Fruit fly (Drosophila melanogaster) whole organism, embryonic: ENCODE measurements around the gene Rab5.

Experiments used
- Atf3 ChIP-seq: fragments of 200-800 bp; sonication (Bioruptor generic); optimal IDR thresholded peaks from 3 replicates; lab custom pipeline; 2016; ENCODE audit warnings: missing biosample characterization, missing genetic modification characterization
- Bgb ChIP-seq: fragments of 200-800 bp; sonication (Bioruptor generic); IDR thresholded peaks from 2 replicates; pipeline ENCODE4 v1.3.6; 2022; ENCODE audit warnings: missing biosample characterization, missing genetic modification characterization; ENCODE audit not compliant: partially characterized antibody
- CG10267 ChIP-seq: fragments of 200-800 bp; sonication (Bioruptor generic); optimal IDR thresholded peaks from 2 replicates; lab custom pipeline; 2018; ENCODE audit warnings: missing biosample characterization, mild to moderate bottlenecking, missing genetic modification characterization, moderate library complexity
- CG11504 ChIP-seq: fragments of 200-800 bp; sonication (Bioruptor generic); optimal IDR thresholded peaks from 3 replicates; lab custom pipeline; 2019; ENCODE audit warnings: missing biosample characterization, mild to moderate bottlenecking, missing genetic modification characterization, moderate library complexity
- CG12219 ChIP-seq: fragments of 200-800 bp; sonication (Bioruptor generic); optimal IDR thresholded peaks from 3 replicates; lab custom pipeline; 2018; ENCODE audit warnings: missing biosample characterization, mild to moderate bottlenecking, missing genetic modification characterization
- CG12659 ChIP-seq: fragments of 200-800 bp; sonication (Bioruptor generic); optimal IDR thresholded peaks from 3 replicates; lab custom pipeline; 2017; ENCODE audit warnings: mild to moderate bottlenecking, missing biosample characterization, missing genetic modification reagents, missing genetic modification characterization
- CG13287 ChIP-seq: fragments of 200-800 bp; sonication (Bioruptor generic); IDR thresholded peaks from 2 replicates; pipeline ENCODE4 v1.3.6; 2022; ENCODE audit warnings: missing biosample characterization, missing genetic modification characterization; ENCODE audit not compliant: partially characterized antibody
- CG13424 ChIP-seq: fragments of 200-800 bp; sonication (Bioruptor generic); optimal IDR thresholded peaks from 2 replicates; lab custom pipeline; 2019; ENCODE audit warnings: missing biosample characterization, mild to moderate bottlenecking, missing genetic modification characterization, moderate library complexity
- CG14710 ChIP-seq: fragments of 200-800 bp; sonication (Bioruptor generic); optimal IDR thresholded peaks from 3 replicates; lab custom pipeline; 2019; ENCODE audit warnings: missing biosample characterization, mild to moderate bottlenecking, missing genetic modification characterization, moderate library complexity
- CG15601 ChIP-seq: fragments of 200-800 bp; sonication (Bioruptor generic); optimal IDR thresholded peaks from 3 replicates; lab custom pipeline; 2019; ENCODE audit warnings: missing biosample characterization, mild to moderate bottlenecking, missing genetic modification characterization, moderate library complexity
- CG17385 ChIP-seq: fragments of 200-800 bp; sonication (Bioruptor generic); optimal IDR thresholded peaks from 3 replicates; lab custom pipeline; 2018; ENCODE audit warnings: missing biosample characterization, mild to moderate bottlenecking, missing genetic modification characterization
- CG32532 ChIP-seq: fragments of 200-800 bp; sonication (Bioruptor generic); IDR thresholded peaks from 2 replicates; pipeline ENCODE4 v1.3.6; 2022; ENCODE audit warnings: missing biosample characterization, missing genetic modification characterization
- CG32767 ChIP-seq: fragments of 200-800 bp; sonication (Bioruptor generic); IDR thresholded peaks from 2 replicates; pipeline ENCODE4 v1.3.6; 2022; ENCODE audit warnings: missing biosample characterization, missing genetic modification characterization
- CG4282 ChIP-seq: fragments of 200-800 bp; sonication (Bioruptor generic); optimal IDR thresholded peaks from 2 replicates; lab custom pipeline; 2016; ENCODE audit warnings: missing biosample characterization, missing genetic modification characterization
- CG43689 ChIP-seq: fragments of 200-800 bp; sonication (Bioruptor generic); IDR thresholded peaks from 2 replicates; pipeline ENCODE4 v1.3.6; 2022; ENCODE audit warnings: missing biosample characterization, missing genetic modification characterization
- CG7745 ChIP-seq: fragments of 200-800 bp; sonication (Bioruptor generic); optimal IDR thresholded peaks from 2 replicates; lab custom pipeline; 2018; ENCODE audit warnings: missing biosample characterization, mild to moderate bottlenecking, missing genetic modification characterization, moderate library complexity
- CoRest ChIP-seq: fragments of 200-800 bp; sonication (Bioruptor generic); optimal IDR thresholded peaks from 3 replicates; lab custom pipeline; 2018; ENCODE audit warnings: missing biosample characterization, mild to moderate bottlenecking, missing genetic modification characterization, moderate library complexity
- E2f1 ChIP-seq: fragments of 200-800 bp; sonication (Bioruptor generic); IDR thresholded peaks from 2 replicates; pipeline ENCODE4 v1.3.6; 2022; ENCODE audit warnings: missing biosample characterization, missing genetic modification characterization
- ERR ChIP-seq: fragments of 200-800 bp; sonication (Bioruptor generic); optimal IDR thresholded peaks from 2 replicates; lab custom pipeline; 2016; ENCODE audit warnings: missing biosample characterization, missing genetic modification characterization
- Fer1 ChIP-seq: fragments of 200-800 bp; sonication (Bioruptor generic); optimal IDR thresholded peaks from 2 replicates; lab custom pipeline; 2017; ENCODE audit warnings: missing biosample characterization, mild to moderate bottlenecking, missing genetic modification characterization
- H15 ChIP-seq: fragments of 200-800 bp; sonication (Bioruptor generic); IDR thresholded peaks from 3 replicates; pipeline ENCODE4 v1.3.6; 2022; ENCODE audit warnings: missing biosample characterization, missing genetic modification characterization
- HHEX ChIP-seq: fragments of 200-800 bp; sonication (Bioruptor generic); optimal IDR thresholded peaks from 3 replicates; lab custom pipeline; 2017; ENCODE audit warnings: missing biosample characterization, mild to moderate bottlenecking, missing genetic modification characterization, missing genetic modification reagents
- MBD-R2 ChIP-seq: fragments of 200-800 bp; sonication (Bioruptor generic); IDR thresholded peaks from 2 replicates; pipeline ENCODE4 v1.3.6; 2022; ENCODE audit warnings: missing biosample characterization, missing genetic modification characterization
- Scr ChIP-seq: fragments of 200-800 bp; sonication (Bioruptor generic); IDR thresholded peaks from 2 replicates; pipeline ENCODE4 v1.3.6; 2022; ENCODE audit warnings: missing biosample characterization, missing genetic modification characterization; ENCODE audit not compliant: partially characterized antibody
- Sin3A ChIP-seq: fragments of >200 bp; optimal IDR thresholded peaks from 2 replicates; lab custom pipeline; 2018
- Sox100B ChIP-seq: fragments of 200-800 bp; sonication (Bioruptor generic); optimal IDR thresholded peaks from 3 replicates; lab custom pipeline; 2018; ENCODE audit warnings: missing biosample characterization, mild to moderate bottlenecking, missing genetic modification characterization
- bigmax ChIP-seq: fragments of 200-800 bp; sonication (Bioruptor generic); optimal IDR thresholded peaks from 2 replicates; lab custom pipeline; 2018; ENCODE audit warnings: missing biosample characterization, mild to moderate bottlenecking, missing genetic modification characterization
- br ChIP-seq: fragments of >200 bp; optimal IDR thresholded peaks from 2 replicates; lab custom pipeline; 2017
- chif ChIP-seq, 2 experiments: fragments of 200-800 bp; sonication (Bioruptor generic); optimal IDR thresholded peaks; 3 replicates each; lab custom pipeline; 2016; ENCODE audit warnings: missing biosample characterization in 2 of 2, missing genetic modification characterization in 2 of 2
- ci ChIP-seq: fragments of 200-800 bp; sonication (Bioruptor generic); IDR thresholded peaks from 3 replicates; pipeline ENCODE4 v1.3.6; 2022; ENCODE audit warnings: missing biosample characterization, missing genetic modification characterization
- croc ChIP-seq: fragments of 200-800 bp; sonication (Bioruptor generic); conservative IDR thresholded peaks from 3 replicates; pipeline ENCODE4 v1.3.6; 2022; ENCODE audit warnings: missing biosample characterization, missing genetic modification characterization
- dati ChIP-seq: fragments of 200-800 bp; sonication (Bioruptor generic); IDR thresholded peaks from 2 replicates; pipeline ENCODE4 v1.3.6; 2022; ENCODE audit warnings: missing biosample characterization, missing genetic modification characterization
- exex ChIP-seq: fragments of 200-800 bp; sonication (Bioruptor generic); optimal IDR thresholded peaks from 4 replicates; lab custom pipeline; 2018; ENCODE audit warnings: missing biosample characterization, mild to moderate bottlenecking, missing genetic modification characterization, moderate library complexity
- eyg ChIP-seq: fragments of 200-800 bp; sonication (Bioruptor generic); optimal IDR thresholded peaks from 3 replicates; lab custom pipeline; 2016; ENCODE audit warnings: missing biosample characterization, missing genetic modification characterization
- gcm2 ChIP-seq: fragments of 200-800 bp; sonication (Bioruptor generic); optimal IDR thresholded peaks from 2 replicates; lab custom pipeline; 2016; ENCODE audit warnings: missing biosample characterization, missing genetic modification characterization
- grn ChIP-seq: fragments of 200-800 bp; sonication (Bioruptor generic); optimal IDR thresholded peaks from 3 replicates; lab custom pipeline; 2017; ENCODE audit warnings: missing biosample characterization, missing genetic modification characterization
- kah ChIP-seq: fragments of 200-800 bp; sonication (Bioruptor generic); optimal IDR thresholded peaks from 2 replicates; lab custom pipeline; 2018; ENCODE audit warnings: missing biosample characterization, mild to moderate bottlenecking, missing genetic modification characterization
- kni ChIP-seq: fragments of 200-800 bp; sonication (Bioruptor generic); optimal IDR thresholded peaks from 3 replicates; lab custom pipeline; 2017; ENCODE audit warnings: mild to moderate bottlenecking, missing biosample characterization, missing genetic modification reagents, missing genetic modification characterization
- lab ChIP-seq: fragments of 200-800 bp; sonication (Bioruptor generic); optimal IDR thresholded peaks from 3 replicates; lab custom pipeline; 2017; ENCODE audit warnings: missing biosample characterization, missing genetic modification characterization, mild to moderate bottlenecking, moderate library complexity, missing genetic modification reagents
- lbe ChIP-seq: fragments of 200-800 bp; sonication (Bioruptor generic); optimal IDR thresholded peaks from 2 replicates; lab custom pipeline; 2016; ENCODE audit warnings: missing biosample characterization, mild to moderate bottlenecking, missing genetic modification characterization
- maf-S ChIP-seq: fragments of 200-800 bp; sonication (Bioruptor generic); optimal IDR thresholded peaks from 2 replicates; lab custom pipeline; 2016; ENCODE audit warnings: missing biosample characterization, missing genetic modification characterization
- mirr ChIP-seq: fragments of 200-800 bp; sonication (Bioruptor generic); optimal IDR thresholded peaks from 3 replicates; lab custom pipeline; 2018; ENCODE audit warnings: missing biosample characterization, mild to moderate bottlenecking, missing genetic modification characterization
- onecut ChIP-seq: fragments of 200-800 bp; sonication (Bioruptor generic); IDR thresholded peaks from 2 replicates; pipeline ENCODE4 v1.3.6; 2022; ENCODE audit warnings: missing biosample characterization, missing genetic modification characterization
- p53 ChIP-seq: fragments of 200-800 bp; sonication (Bioruptor generic); optimal IDR thresholded peaks from 2 replicates; lab custom pipeline; 2016; ENCODE audit warnings: missing biosample characterization, missing genetic modification characterization
- peb ChIP-seq: fragments of 200-800 bp; sonication (Bioruptor generic); IDR thresholded peaks from 2 replicates; pipeline ENCODE4 v1.3.6; 2022; ENCODE audit warnings: missing biosample characterization, missing genetic modification characterization
- sens ChIP-seq: fragments of 200-800 bp; sonication (Bioruptor generic); peaks from one replicate; lab custom pipeline; 2016; ENCODE audit warnings: missing biosample characterization, missing genetic modification characterization
- sens-2 ChIP-seq: fragments of 200-800 bp; sonication (Bioruptor generic); IDR thresholded peaks from 2 replicates; pipeline ENCODE4 v1.3.6; 2022; ENCODE audit warnings: missing biosample characterization, missing genetic modification characterization
- sug ChIP-seq: fragments of 200-800 bp; optimal IDR thresholded peaks from 2 replicates; lab custom pipeline; 2019; ENCODE audit warnings: missing biosample characterization, mild to moderate bottlenecking, missing genetic modification characterization, moderate library complexity
- tap ChIP-seq: fragments of 200-800 bp; optimal IDR thresholded peaks from 3 replicates; lab custom pipeline; 2019; ENCODE audit warnings: missing biosample characterization, mild to moderate bottlenecking, missing genetic modification characterization, moderate library complexity
- zen ChIP-seq: fragments of 200-800 bp; sonication (Bioruptor generic); optimal IDR thresholded peaks from 3 replicates; lab custom pipeline; 2018; ENCODE audit warnings: missing biosample characterization, mild to moderate bottlenecking, missing genetic modification characterization, moderate library complexity

Rab5 gene

DNA sequence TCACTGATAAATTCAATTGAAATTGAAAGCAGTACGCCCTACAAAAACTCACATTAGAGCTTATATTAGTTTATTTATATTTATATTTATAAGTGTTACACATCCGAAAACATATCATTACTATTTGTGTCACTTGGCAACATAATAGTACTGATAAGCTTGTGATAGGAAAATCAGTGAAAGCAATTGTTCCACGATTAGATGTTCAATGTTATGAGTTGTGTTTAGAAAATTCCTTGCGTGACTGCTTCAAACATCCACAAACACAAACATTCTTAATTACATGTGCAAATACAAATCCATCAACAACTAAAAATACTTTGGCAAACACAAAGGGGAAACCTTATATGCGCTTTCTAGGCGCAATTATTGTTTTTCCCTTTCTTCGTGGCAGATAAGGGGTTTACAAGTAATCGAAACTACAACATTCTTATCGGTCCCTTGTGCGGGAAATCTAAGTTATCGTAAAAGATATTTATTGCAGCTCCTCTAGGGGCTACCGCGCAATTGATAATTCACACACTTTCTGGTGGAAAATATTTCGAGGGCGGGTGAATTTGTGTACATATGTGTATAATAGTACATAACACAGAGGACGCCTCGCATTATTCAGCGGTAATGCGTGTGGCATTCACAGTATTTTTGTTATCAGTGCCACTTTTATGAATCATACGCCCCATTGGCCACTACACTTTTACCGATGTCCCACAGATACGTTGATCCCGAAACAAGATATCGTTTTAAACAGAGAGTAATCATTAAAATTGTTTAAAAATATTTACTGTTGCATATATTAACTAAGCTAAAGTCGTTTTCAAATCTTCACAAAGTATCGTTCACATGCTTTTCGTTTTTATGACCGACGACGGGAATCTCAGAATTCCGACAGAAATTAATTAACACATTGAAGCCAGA, 2.9 kb downstream of the Rab5 start (continued):
- no peak for TF ChIP-seq kni (GFP tag; lab: Kevin White, UChicago)
- TF ChIP-seq p53, result no peak
- peak; percentile 37 for TF ChIP-seq grn (GFP tag; lab: Kevin White, UChicago)
- TF ChIP-seq sens (GFP tag; lab: Kevin White, UChicago), result peak; percentile 53
- TF ChIP-seq ci (GFP tag; lab: Robert Waterston, UW), result peak; percentile 52; the same call in 1 of the 3 replicates
- no peak for TF ChIP-seq CG12219 (GFP tag; lab: Kevin White, UChicago)
- TF ChIP-seq CG32767 (GFP tag; lab: Robert Waterston, UW), result no peak
- TF ChIP-seq mirr (GFP tag; lab: Kevin White, UChicago), result no peak
- no peak for TF ChIP-seq zen (tag; lab: Kevin White, UChicago)
- TF ChIP-seq CG12659 (GFP tag; lab: Kevin White, UChicago), result no peak
- peak; percentile 74 for TF ChIP-seq sug
- no peak for TF ChIP-seq chif (GFP tag; optimal IDR thresholded peaks at IDR 0.05; lab: Kevin White, UChicago)
- no peak for TF ChIP-seq CG11504 (tag; lab: Kevin White, UChicago)
- no peak for TF ChIP-seq CG13424
- no peak for TF ChIP-seq CG7745 (tag; lab: Kevin White, UChicago)
- no peak for TF ChIP-seq kah (GFP tag; lab: Kevin White, UChicago)
- TF ChIP-seq CG43689 (GFP tag; lab: Robert Waterston, UW), result no peak
- no peak for TF ChIP-seq Fer1 (GFP tag; lab: Kevin White, UChicago)
- TF ChIP-seq Atf3 (GFP tag; lab: Kevin White, UChicago), result no peak
- peak; percentile 41 for TF ChIP-seq exex
- TF ChIP-seq ERR (GFP tag; lab: Kevin White, UChicago), result no peak
- no peak for TF ChIP-seq maf-S
- no peak for TF ChIP-seq Sox100B (GFP tag; lab: Kevin White, UChicago)
- no peak for TF ChIP-seq Bgb (GFP tag; lab: Robert Waterston, UW)
- no peak for TF ChIP-seq tap (tag; lab: Kevin White, UChicago)
- TF ChIP-seq CG14710 (tag; lab: Kevin White, UChicago), result peak; percentile 12
- no peak for TF ChIP-seq br
- TF ChIP-seq Scr (GFP tag; lab: Robert Waterston, UW), result no peak
- TF ChIP-seq E2f1 (GFP tag; lab: Robert Waterston, UW), result no peak
- TF ChIP-seq bigmax (GFP tag; lab: Kevin White, UChicago), result no peak
- no peak for TF ChIP-seq CG17385
- no peak for TF ChIP-seq onecut (GFP tag; lab: Robert Waterston, UW)
- peak; percentile 11 for TF ChIP-seq lab
- TF ChIP-seq Sin3A (lab: Kevin White, UChicago), result no peak
- no peak for TF ChIP-seq HHEX (GFP tag; lab: Kevin White, UChicago)
- TF ChIP-seq dati (GFP tag; lab: Robert Waterston, UW), result no peak
- no peak for TF ChIP-seq CG32532 (GFP tag; lab: Robert Waterston, UW)
- TF ChIP-seq gcm2 (GFP tag; lab: Kevin White, UChicago), result no peak
- TF ChIP-seq peb (GFP tag; lab: Robert Waterston, UW), result no peak
- TF ChIP-seq CG4282, result no peak

DNA sequence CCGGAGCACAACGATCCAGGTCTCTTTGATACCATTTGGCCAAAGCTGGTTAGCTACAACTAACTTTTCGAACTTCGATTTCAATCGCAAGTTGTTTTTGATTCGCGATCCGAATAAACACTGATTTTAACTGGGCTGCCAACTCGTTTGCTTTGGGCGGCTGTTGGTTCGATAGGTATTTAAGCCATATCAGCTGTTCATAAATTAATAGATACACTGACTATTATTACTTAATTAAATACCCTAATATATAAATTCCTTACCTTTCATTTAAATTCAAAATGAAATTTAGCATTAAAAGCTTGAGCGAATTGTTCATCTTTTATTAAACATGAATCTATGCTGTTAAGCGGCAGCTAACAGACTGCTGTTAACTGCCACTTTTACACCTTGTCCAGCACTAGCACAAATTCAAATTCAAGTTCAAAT, 7.8 kb downstream of the Rab5 start, which contains the start of gene CG9967:
CG9967 (minus strand) TSS at position 129 of the 429 bp plus-strand sequence.
- peak; percentile 37 for TF ChIP-seq CoRest
- no peak for TF ChIP-seq eyg (GFP tag; lab: Kevin White, UChicago)
- peak; percentile 58 for TF ChIP-seq sens-2 (GFP tag; lab: Robert Waterston, UW)
- TF ChIP-seq Atf3 (GFP tag; lab: Kevin White, UChicago), result no peak
- TF ChIP-seq CG15601 (tag; lab: Kevin White, UChicago), result peak; percentile 34
- peak; percentile 69 for TF ChIP-seq MBD-R2 (GFP tag; lab: Robert Waterston, UW)
- TF ChIP-seq exex, result no peak
- TF ChIP-seq H15 (GFP tag; lab: Robert Waterston, UW), result no peak
- TF ChIP-seq CG13287, result peak; percentile 69
- peak; percentile 47 for TF ChIP-seq Sin3A (lab: Kevin White, UChicago)
- TF ChIP-seq croc (GFP tag; lab: Robert Waterston, UW), result no peak
- peak; percentile 45 for TF ChIP-seq lbe (GFP tag; lab: Kevin White, UChicago)
- TF ChIP-seq CG10267 (tag; lab: Kevin White, UChicago), result peak; percentile 90
